Fruit fly (Drosophila melanogaster): Measurements from ENCODE around the gene Mipp1.

Gene Mipp1

dm6 chr3L:16587994-16588622 is 15.0 kb upstream of the Mipp1 start (continued):
- TF ChIP-seq CG2678 (tag; optimal IDR thresholded peaks at IDR 0.05) (peak; percentile 70), gem (tag; optimal IDR thresholded peaks at IDR 0.05) (peak; percentile 72), CG12071 (GFP tag; optimal IDR thresholded peaks at IDR 0.05) (no peak), kay (GFP tag; optimal IDR thresholded peaks at IDR 0.05) (peak; percentile 47), cato (GFP tag; optimal IDR thresholded peaks at IDR 0.05; ENCODE audit: borderline replicate concordance) (no peak), run (tag; optimal IDR thresholded peaks at IDR 0.05) (no peak), Kr (GFP tag; optimal IDR thresholded peaks at IDR 0.05) (no peak), ranshi (GFP tag; IDR thresholded peaks at IDR 0.05) (peak; percentile 68), schlank (tag; optimal IDR thresholded peaks at IDR 0.05) (no peak), GATAe (GFP tag; conservative IDR thresholded peaks at IDR 0.05) (no peak), Ravus (GFP tag; IDR thresholded peaks at IDR 0.05) (no peak), CG8089 (GFP tag; optimal IDR thresholded peaks at IDR 0.05) (peak; percentile 26), CG12659 (GFP tag; optimal IDR thresholded peaks at IDR 0.05) (peak; percentile 84), Stat92E (GFP tag; optimal IDR thresholded peaks at IDR 0.05) (no peak), zen2 (GFP tag; IDR thresholded peaks at IDR 0.05; ENCODE audit: partially characterized antibody) (peak; percentile 87; the same call in 2 of the 3 replicates), seq (GFP tag; IDR thresholded peaks at IDR 0.05) (no peak), CG2120 (GFP tag; optimal IDR thresholded peaks at IDR 0.05) (peak; percentile 75), CG9215 (GFP tag; IDR thresholded peaks at IDR 0.05) (peak; percentile 58; the same call in 1 of the 2 replicates), CG3281 (GFP tag; optimal IDR thresholded peaks at IDR 0.05) (peak; percentile 34), nom (GFP tag; optimal IDR thresholded peaks at IDR 0.05) (peak; percentile 99), stwl (tag; optimal IDR thresholded peaks at IDR 0.05) (peak; percentile 34), phol (tag; optimal IDR thresholded peaks at IDR 0.05) (peak; percentile 76), Adf1 (GFP tag; IDR thresholded peaks at IDR 0.05) (no peak), Chrac-16 (GFP tag; optimal IDR thresholded peaks at IDR 0.05) (peak; percentile 56), CG11696 (GFP tag; IDR thresholded peaks at IDR 0.05) (no peak), Nf-YB (GFP tag; optimal IDR thresholded peaks at IDR 0.05) (no peak), sens-2 (GFP tag; IDR thresholded peaks at IDR 0.05) (no peak), Dip2 (GFP tag; IDR thresholded peaks at IDR 0.05) (no peak), HHEX (GFP tag; optimal IDR thresholded peaks at IDR 0.05) (peak; percentile 36), CG1602 (GFP tag; optimal IDR thresholded peaks at IDR 0.05) (peak; percentile 36), CG9932 (GFP tag; IDR thresholded peaks at IDR 0.05) (peak; percentile 87), CG15696 (tag; optimal IDR thresholded peaks at IDR 0.05) (peak; percentile 13), gsb-n (tag; optimal IDR thresholded peaks at IDR 0.05) (no peak), Nf-YC (tag; optimal IDR thresholded peaks at IDR 0.05) (peak; percentile 48), CG17912 (GFP tag; optimal IDR thresholded peaks at IDR 0.05) (peak; percentile 50), CG6813 (GFP tag; optimal IDR thresholded peaks at IDR 0.05) (no peak), CG10431 (GFP tag; optimal IDR thresholded peaks at IDR 0.05) (peak; percentile 64), trem (tag; optimal IDR thresholded peaks at IDR 0.05) (peak; percentile 72), tna (GFP tag; IDR thresholded peaks at IDR 0.05; ENCODE audit: partially characterized antibody) (no peak; the same call in none of the 2 replicates), pnt (GFP tag; optimal IDR thresholded peaks at IDR 0.05) (peak; percentile 53), CG12236 (GFP tag; optimal IDR thresholded peaks at IDR 0.05) (no peak), crol (GFP tag; IDR thresholded peaks at IDR 0.05) (no peak), odd (GFP tag; optimal IDR thresholded peaks at IDR 0.05) (no peak), CG8290 (GFP tag; optimal IDR thresholded peaks at IDR 0.05) (peak; percentile 75), CG8290 (tag; optimal IDR thresholded peaks at IDR 0.05) (peak; percentile 77 to 79), caup (GFP tag; optimal IDR thresholded peaks at IDR 0.05; ENCODE audit: severe bottlenecking) (no peak), slbo (GFP tag; IDR thresholded peaks at IDR 0.05) (peak; percentile 81), CG13287 (GFP tag; IDR thresholded peaks at IDR 0.05; ENCODE audit: partially characterized antibody) (peak; percentile 94), shn (GFP tag; optimal IDR thresholded peaks at IDR 0.05) (peak; percentile 63)
